Worm (Caenorhabditis elegans) whole organism, L3 larva: ENCODE measurements around the gene tni-3.

ENCODE experiments used
- ZK546.5 ChIP-seq: sonication (generic microtip); optimal IDR thresholded peaks from 2 replicates; lab custom pipeline; 2017; ENCODE audit warnings: missing biosample characterization, missing genetic modification characterization
- ama-1 ChIP-seq: fragments of 150-350 bp; optimal IDR thresholded peaks from 2 replicates; lab custom pipeline; 2018
- ceh-16 ChIP-seq: sonication (generic microtip); optimal IDR thresholded peaks from 2 replicates; lab custom pipeline; 2017; ENCODE audit warnings: missing biosample characterization, missing genetic modification characterization
- ceh-82 ChIP-seq: fragments of 150-350 bp; optimal IDR thresholded peaks from 2 replicates; lab custom pipeline; 2014; ENCODE audit warnings: missing biosample characterization, missing genetic modification characterization
- daf-12 ChIP-seq: fragments of 150-350 bp; optimal IDR thresholded peaks from 2 replicates; lab custom pipeline; 2014; ENCODE audit warnings: missing biosample characterization, missing genetic modification reagents, missing genetic modification characterization
- elt-1 ChIP-seq: fragments of 150-350 bp; optimal IDR thresholded peaks from 2 replicates; lab custom pipeline; 2014; ENCODE audit warnings: missing biosample characterization, missing genetic modification characterization
- elt-2 ChIP-seq: sonication (generic microtip); optimal IDR thresholded peaks from 2 replicates; lab custom pipeline; 2016; ENCODE audit warnings: missing genetic modification reagents, mild to moderate bottlenecking, missing genetic modification characterization, missing compliant biosample characterization
- eor-1 ChIP-seq, 2 experiments: fragments of 150-350 bp; optimal IDR thresholded peaks; 2 replicates each; lab custom pipeline; 2014 to 2018; ENCODE audit warnings: missing biosample characterization in 2 of 2, missing genetic modification characterization in 2 of 2
- fkh-10 ChIP-seq: sonication (generic microtip); optimal IDR thresholded peaks from 2 replicates; lab custom pipeline; 2017; ENCODE audit warnings: missing biosample characterization, missing genetic modification reagents, missing genetic modification characterization
- fkh-2 ChIP-seq: fragments of 150-350 bp; optimal IDR thresholded peaks from 2 replicates; lab custom pipeline; 2014; ENCODE audit warnings: missing biosample characterization, missing genetic modification reagents, missing genetic modification characterization
- hmg-11 ChIP-seq: sonication (generic microtip); optimal IDR thresholded peaks from 2 replicates; lab custom pipeline; 2016; ENCODE audit warnings: missing genetic modification characterization, missing compliant biosample characterization
- jun-1 ChIP-seq: fragments of 150-350 bp; optimal IDR thresholded peaks from 2 replicates; lab custom pipeline; 2014; ENCODE audit warnings: missing biosample characterization, missing genetic modification reagents, missing genetic modification characterization
- lin-39 ChIP-seq: fragments of 150-350 bp; optimal IDR thresholded peaks from 2 replicates; lab custom pipeline; 2018; ENCODE audit warnings: missing biosample characterization, missing genetic modification reagents, missing genetic modification characterization
- mdl-1 ChIP-seq: fragments of 150-350 bp; optimal IDR thresholded peaks from 2 replicates; lab custom pipeline; 2014; ENCODE audit warnings: missing biosample characterization, missing genetic modification characterization
- mml-1 ChIP-seq: fragments of 150-350 bp; sonication (generic microtip); optimal IDR thresholded peaks from 3 replicates; lab custom pipeline; 2014; ENCODE audit warnings: missing biosample characterization, missing genetic modification characterization
- nfya-1 ChIP-seq: sonication (generic microtip); optimal IDR thresholded peaks from 2 replicates; lab custom pipeline; 2017; ENCODE audit warnings: missing genetic modification characterization, mild to moderate bottlenecking, missing compliant biosample characterization, antibody characterized with exemption, moderate library complexity; ENCODE audit not compliant: insufficient read depth
- nhr-11 ChIP-seq: fragments of 150-350 bp; optimal IDR thresholded peaks from 2 replicates; lab custom pipeline; 2014; ENCODE audit warnings: missing biosample characterization, missing genetic modification characterization
- nhr-12 ChIP-seq: fragments of 150-350 bp; optimal IDR thresholded peaks from 2 replicates; lab custom pipeline; 2014; ENCODE audit warnings: missing biosample characterization, missing genetic modification characterization
- nhr-23 ChIP-seq: fragments of 150-350 bp; optimal IDR thresholded peaks from 2 replicates; lab custom pipeline; 2014; ENCODE audit warnings: missing biosample characterization, missing genetic modification reagents, missing genetic modification characterization
- nhr-237 ChIP-seq: fragments of 150-350 bp; optimal IDR thresholded peaks from 2 replicates; lab custom pipeline; 2014; ENCODE audit warnings: missing biosample characterization, missing genetic modification characterization
- nhr-28 ChIP-seq: fragments of 150-350 bp; optimal IDR thresholded peaks from 2 replicates; lab custom pipeline; 2014; ENCODE audit warnings: missing biosample characterization, missing genetic modification characterization
- nhr-43 ChIP-seq: sonication (generic microtip); optimal IDR thresholded peaks from 2 replicates; lab custom pipeline; 2016; ENCODE audit warnings: mild to moderate bottlenecking, missing genetic modification characterization, missing compliant biosample characterization; ENCODE audit not compliant: poor library complexity, severe bottlenecking
- nhr-67 ChIP-seq: fragments of 150-350 bp; optimal IDR thresholded peaks from 2 replicates; lab custom pipeline; 2014; ENCODE audit warnings: missing biosample characterization, missing genetic modification characterization
- nhr-76 ChIP-seq: fragments of 150-350 bp; sonication (generic microtip); optimal IDR thresholded peaks from 5 replicates; lab custom pipeline; 2014; ENCODE audit warnings: missing biosample characterization, missing genetic modification characterization
- nhr-77 ChIP-seq: fragments of 150-350 bp; optimal IDR thresholded peaks from 2 replicates; lab custom pipeline; 2014; ENCODE audit warnings: missing biosample characterization, missing genetic modification characterization
- pqm-1 ChIP-seq: fragments of 150-350 bp; optimal IDR thresholded peaks from 2 replicates; lab custom pipeline; 2017; ENCODE audit warnings: missing biosample characterization, missing genetic modification characterization, inconsistent platforms
- sea-2 ChIP-seq: fragments of 150-350 bp; sonication (generic microtip); optimal IDR thresholded peaks from 4 replicates; lab custom pipeline; 2014; ENCODE audit warnings: missing biosample characterization, missing genetic modification reagents, missing genetic modification characterization
- tbx-2 ChIP-seq: sonication (generic microtip); optimal IDR thresholded peaks from 2 replicates; lab custom pipeline; 2016; ENCODE audit warnings: mild to moderate bottlenecking, missing genetic modification characterization, missing compliant biosample characterization
- unc-39 ChIP-seq: sonication (generic microtip); optimal IDR thresholded peaks from 4 replicates; lab custom pipeline; 2017; ENCODE audit warnings: missing biosample characterization, missing genetic modification characterization
- unc-62 ChIP-seq: fragments of 150-350 bp; sonication (generic microtip); optimal IDR thresholded peaks from 4 replicates; lab custom pipeline; 2014; ENCODE audit warnings: missing biosample characterization, missing genetic modification reagents, missing genetic modification characterization
- ztf-11 ChIP-seq: fragments of 150-350 bp; optimal IDR thresholded peaks from 2 replicates; lab custom pipeline; 2014; ENCODE audit warnings: missing biosample characterization, missing genetic modification characterization
- ztf-4 ChIP-seq: fragments of 150-350 bp; optimal IDR thresholded peaks from 2 replicates; lab custom pipeline; 2014; ENCODE audit warnings: missing biosample characterization, missing genetic modification characterization

Gene tni-3

ce11 chrV:16827485-16827884, 7.4 kb downstream of the tni-3 start, which contains the start of gene srh-216:
Gene srh-216 (minus strand): TSS chrV:16827585.
- no peak for TF ChIP-seq elt-1 (tag; lab: Kevin White, UChicago)
- no peak for TF ChIP-seq nhr-67
- TF ChIP-seq mdl-1 (tag; lab: Kevin White, UChicago): no peak
- no peak for TF ChIP-seq nhr-11 (tag; lab: Kevin White, UChicago)
- no peak for TF ChIP-seq ZK546.5
- no peak for TF ChIP-seq ztf-11
- no peak for TF ChIP-seq nhr-237
- TF ChIP-seq nhr-12: no peak
- no peak for TF ChIP-seq daf-12
- TF ChIP-seq nhr-77 (tag; lab: Kevin White, UChicago): no peak
- no peak for TF ChIP-seq eor-1 (tag; optimal IDR thresholded peaks at IDR 0.05; lab: Kevin White, UChicago)
- no peak for TF ChIP-seq ama-1
- TF ChIP-seq unc-39 (tag; lab: Kevin White, UChicago): no peak

ce11 chrV:16821270-16821737, 13.6 kb downstream of the tni-3 start, which contains the start of gene T20B3.14:
Gene T20B3.14 (minus strand): TSS chrV:16821320.
- peak; percentile 1 for TF ChIP-seq elt-1 (tag; lab: Kevin White, UChicago)
- no peak for TF ChIP-seq ceh-16 (tag; lab: Kevin White, UChicago)
- TF ChIP-seq nhr-43: no peak
- TF ChIP-seq ztf-11: no peak
- TF ChIP-seq ceh-82 (tag; lab: Kevin White, UChicago): no peak
- TF ChIP-seq lin-39 (tag; lab: Kevin White, UChicago): peak; percentile 65
- TF ChIP-seq nhr-237: no peak
- TF ChIP-seq nhr-76: no peak
- TF ChIP-seq, all 47 proteins: peak for 2

DNA sequence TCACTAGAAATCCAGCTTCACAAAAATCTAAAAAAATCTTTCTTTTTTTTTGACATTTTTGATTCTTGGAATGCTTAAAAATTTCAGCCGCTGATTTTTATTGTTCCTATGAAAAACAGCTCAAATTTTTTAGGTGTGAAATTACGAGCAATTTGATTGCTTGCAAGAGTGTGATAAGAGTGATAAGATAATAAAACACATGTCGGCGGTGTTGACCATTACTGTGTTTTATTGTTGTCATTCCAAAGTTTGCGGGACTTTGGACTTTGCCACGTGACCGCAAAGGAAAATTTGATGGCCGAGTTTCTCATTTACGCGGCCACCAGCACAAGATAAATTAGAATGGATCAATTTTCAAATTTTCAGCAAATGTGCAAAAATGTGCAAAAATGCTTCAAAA, 18.2 kb downstream of the tni-3 start:
- TF ChIP-seq pqm-1 (peak; percentile 80), elt-2 (tag; lab: Kevin White, UChicago) (peak; percentile 88), fkh-2 (tag; lab: Kevin White, UChicago) (no peak), daf-12 (no peak), nhr-43 (no peak), hmg-11 (no peak)

DNA sequence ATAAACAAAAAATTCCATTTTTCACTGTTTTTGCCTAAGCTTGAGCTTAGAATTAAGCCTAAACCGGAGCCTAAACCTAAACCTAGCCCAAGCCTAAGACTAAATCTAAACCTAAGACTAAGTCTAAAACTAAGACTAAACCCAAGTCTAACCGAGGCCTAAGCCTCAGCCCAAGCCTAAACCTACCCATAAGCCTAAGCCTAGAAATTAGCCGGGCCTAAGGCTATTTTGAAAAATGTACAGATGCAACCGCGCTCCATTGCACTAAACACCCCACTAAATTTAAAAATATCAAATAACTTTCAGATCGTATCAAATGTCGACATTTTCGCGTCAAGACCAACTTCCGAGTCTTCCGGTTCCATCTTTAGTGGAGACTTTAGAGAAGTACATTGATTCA, 19.7 kb downstream of the tni-3 start, which contains the start of gene T20B3.1:
T20B3.1 (plus strand) TSS at position 301 of the 400 bp plus-strand sequence.
- no peak for TF ChIP-seq nhr-28 (tag; lab: Kevin White, UChicago)
- TF ChIP-seq ztf-4 (tag; lab: Kevin White, UChicago): no peak
- TF ChIP-seq nhr-11 (tag; lab: Kevin White, UChicago): no peak
- TF ChIP-seq hmg-11: no peak
- TF ChIP-seq mml-1 (tag; lab: Kevin White, UChicago): no peak
- TF ChIP-seq tbx-2 (tag; lab: Kevin White, UChicago): no peak
- no peak for TF ChIP-seq ZK546.5
- TF ChIP-seq sea-2 (GFP tag; lab: Kevin White, UChicago): no peak
- no peak for TF ChIP-seq fkh-10
- TF ChIP-seq nhr-23 (tag; lab: Kevin White, UChicago): no peak

- TF ChIP-seq unc-62 (GFP tag; lab: Kevin White, UChicago) (peak; percentile 43), elt-2 (tag; lab: Kevin White, UChicago) (peak; percentile 36), nfya-1 (tag; lab: Kevin White, UChicago) (peak; percentile 21), jun-1 (tag; lab: Kevin White, UChicago) (no peak)
Measured at ce11 chrV:16814541-16815207, 20.3 kb downstream of the tni-3 start.

DNA sequence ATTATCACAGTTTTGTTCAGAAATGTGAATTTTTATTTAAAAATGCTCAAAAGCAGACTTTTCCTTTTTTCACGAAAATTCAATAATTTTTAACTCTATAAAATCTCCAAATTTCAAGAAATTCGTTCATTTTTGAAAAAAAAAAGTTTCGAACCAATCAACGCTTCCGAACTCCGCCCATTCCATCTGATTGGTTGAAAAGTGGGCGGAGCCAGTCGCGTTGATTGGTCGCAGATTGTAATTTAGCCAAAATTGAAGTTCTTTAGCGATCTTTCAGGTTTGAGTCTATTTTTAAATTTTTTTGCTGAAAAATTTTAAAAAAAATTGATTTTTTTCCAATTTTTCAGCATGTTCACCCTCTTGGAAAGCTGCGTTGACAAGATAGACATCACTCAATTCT, 22.6 kb downstream of the tni-3 start:
- no peak for TF ChIP-seq nhr-28 (tag; lab: Kevin White, UChicago)
- peak; percentile 99 for TF ChIP-seq nfya-1 (tag; lab: Kevin White, UChicago)
